Fruit fly (Drosophila melanogaster) whole organism, embryonic: Measurements from ENCODE around the gene Cdc14.
A peak's percentile ranks its signal among the peaks of the same experiment; 100 is the strongest.

Source experiments
- Atf3 ChIP-seq: fragments of 200-800 bp; sonication (Bioruptor generic); optimal IDR thresholded peaks from 3 replicates; lab custom pipeline; 2016; ENCODE audit warnings: missing biosample characterization, missing genetic modification characterization
- CG1024 ChIP-seq: fragments of 200-800 bp; sonication (Bioruptor generic); IDR thresholded peaks from 2 replicates; pipeline ENCODE4 v1.3.6; 2022; ENCODE audit warnings: missing biosample characterization, missing genetic modification characterization
- CG10321 ChIP-seq: fragments of 200-800 bp; sonication (Bioruptor generic); IDR thresholded peaks from 2 replicates; pipeline ENCODE4 v1.3.6; 2022; ENCODE audit warnings: missing biosample characterization, missing genetic modification characterization
- CG10979 ChIP-seq: fragments of 200-800 bp; sonication (Bioruptor generic); optimal IDR thresholded peaks from 2 replicates; lab custom pipeline; 2018; ENCODE audit warnings: missing biosample characterization, mild to moderate bottlenecking, missing genetic modification characterization, moderate library complexity
- CG12236 ChIP-seq: fragments of 200-800 bp; sonication (Bioruptor generic); optimal IDR thresholded peaks from 2 replicates; lab custom pipeline; 2016; ENCODE audit warnings: missing biosample characterization, missing genetic modification characterization
- CG12299 ChIP-seq: fragments of 200-800 bp; sonication (Bioruptor generic); optimal IDR thresholded peaks from 2 replicates; lab custom pipeline; 2018; ENCODE audit warnings: missing biosample characterization, mild to moderate bottlenecking, missing genetic modification characterization
- CG13296 ChIP-seq: fragments of 200-800 bp; sonication (Bioruptor generic); optimal IDR thresholded peaks from 3 replicates; lab custom pipeline; 2018; ENCODE audit warnings: missing biosample characterization, mild to moderate bottlenecking, missing genetic modification characterization
- CG15073 ChIP-seq: fragments of 200-800 bp; sonication (Bioruptor generic); optimal IDR thresholded peaks from 2 replicates; lab custom pipeline; 2016; ENCODE audit warnings: missing biosample characterization, missing genetic modification characterization
- CG1647 ChIP-seq: fragments of 200-800 bp; sonication (Bioruptor generic); optimal IDR thresholded peaks from 3 replicates; lab custom pipeline; 2016; ENCODE audit warnings: missing biosample characterization, missing genetic modification characterization
- CG16813 ChIP-seq: fragments of 200-800 bp; sonication (Bioruptor generic); IDR thresholded peaks from 3 replicates; pipeline ENCODE4 v1.3.6; 2022; ENCODE audit warnings: missing biosample characterization, missing genetic modification characterization; ENCODE audit not compliant: partially characterized antibody
- CG18262 ChIP-seq: fragments of 200-800 bp; optimal IDR thresholded peaks from 3 replicates; lab custom pipeline; 2019; ENCODE audit warnings: missing biosample characterization, mild to moderate bottlenecking, missing genetic modification characterization, moderate library complexity
- CG18619 ChIP-seq: fragments of 200-800 bp; sonication (Bioruptor generic); optimal IDR thresholded peaks from 3 replicates; lab custom pipeline; 2017; ENCODE audit warnings: missing biosample characterization, mild to moderate bottlenecking, missing genetic modification characterization
- CG2116 ChIP-seq: fragments of 200-800 bp; sonication (Bioruptor generic); optimal IDR thresholded peaks from 3 replicates; lab custom pipeline; 2018; ENCODE audit warnings: missing biosample characterization, mild to moderate bottlenecking, missing genetic modification characterization
- CG2120 ChIP-seq: fragments of 200-800 bp; sonication (Bioruptor generic); optimal IDR thresholded peaks from 3 replicates; lab custom pipeline; 2016; ENCODE audit warnings: missing biosample characterization, missing genetic modification characterization
- CG2199 ChIP-seq: fragments of 200-800 bp; sonication (Bioruptor generic); IDR thresholded peaks from 3 replicates; pipeline ENCODE4 v1.3.6; 2022; ENCODE audit warnings: missing biosample characterization, missing genetic modification characterization
- CG31441 ChIP-seq: fragments of 200-800 bp; sonication (Bioruptor generic); IDR thresholded peaks from 2 replicates; pipeline ENCODE4 v1.3.6; 2022; ENCODE audit warnings: missing biosample characterization, missing genetic modification characterization
- CG32532 ChIP-seq: fragments of 200-800 bp; sonication (Bioruptor generic); IDR thresholded peaks from 2 replicates; pipeline ENCODE4 v1.3.6; 2022; ENCODE audit warnings: missing biosample characterization, missing genetic modification characterization
- CG34376 ChIP-seq: fragments of 200-800 bp; sonication (Bioruptor generic); optimal IDR thresholded peaks from 2 replicates; lab custom pipeline; 2018; ENCODE audit warnings: missing biosample characterization, mild to moderate bottlenecking, missing genetic modification characterization
- CG5180 ChIP-seq: fragments of 200-800 bp; sonication (Bioruptor generic); optimal IDR thresholded peaks from 3 replicates; lab custom pipeline; 2017; ENCODE audit warnings: missing biosample characterization, missing genetic modification characterization, mild to moderate bottlenecking, moderate library complexity, missing genetic modification reagents
- CG7839 ChIP-seq: fragments of 200-800 bp; sonication (Bioruptor generic); optimal IDR thresholded peaks from 3 replicates; lab custom pipeline; 2018; ENCODE audit warnings: missing biosample characterization, mild to moderate bottlenecking, missing genetic modification characterization, moderate library complexity
- CG7963 ChIP-seq: fragments of 200-800 bp; sonication (Bioruptor generic); IDR thresholded peaks from 3 replicates; pipeline ENCODE4 v1.3.6; 2022; ENCODE audit warnings: missing biosample characterization, missing genetic modification characterization; ENCODE audit not compliant: partially characterized antibody
- Chrac-16 ChIP-seq: fragments of 200-800 bp; sonication (Bioruptor generic); optimal IDR thresholded peaks from 3 replicates; lab custom pipeline; 2016; ENCODE audit warnings: missing biosample characterization, missing genetic modification characterization
- E2f1 ChIP-seq: fragments of 200-800 bp; sonication (Bioruptor generic); IDR thresholded peaks from 2 replicates; pipeline ENCODE4 v1.3.6; 2022; ENCODE audit warnings: missing biosample characterization, missing genetic modification characterization
- Ets65A ChIP-seq: fragments of 200-800 bp; sonication (Bioruptor generic); peaks from one replicate; lab custom pipeline; 2016; ENCODE audit warnings: missing biosample characterization, missing genetic modification characterization
- Fer1 ChIP-seq: fragments of 200-800 bp; sonication (Bioruptor generic); optimal IDR thresholded peaks from 2 replicates; lab custom pipeline; 2017; ENCODE audit warnings: missing biosample characterization, mild to moderate bottlenecking, missing genetic modification characterization
- Fer2 ChIP-seq: fragments of 200-800 bp; sonication (Bioruptor generic); optimal IDR thresholded peaks from 2 replicates; lab custom pipeline; 2018; ENCODE audit warnings: missing biosample characterization, mild to moderate bottlenecking, missing genetic modification characterization, moderate library complexity
- Hmx ChIP-seq: fragments of 200-800 bp; sonication (Bioruptor generic); optimal IDR thresholded peaks from 2 replicates; lab custom pipeline; 2016; ENCODE audit warnings: missing biosample characterization, missing genetic modification characterization
- Hr3 ChIP-seq: fragments of 200-800 bp; sonication (Bioruptor generic); optimal IDR thresholded peaks from 3 replicates; lab custom pipeline; 2016; ENCODE audit warnings: missing biosample characterization, missing genetic modification characterization
- MBD-R2 ChIP-seq: fragments of 200-800 bp; sonication (Bioruptor generic); IDR thresholded peaks from 2 replicates; pipeline ENCODE4 v1.3.6; 2022; ENCODE audit warnings: missing biosample characterization, missing genetic modification characterization
- MESR4 ChIP-seq: fragments of 200-800 bp; sonication (Bioruptor generic); optimal IDR thresholded peaks from 2 replicates; lab custom pipeline; 2018; ENCODE audit warnings: missing biosample characterization, mild to moderate bottlenecking, missing genetic modification characterization, moderate library complexity
- Sin3A ChIP-seq: fragments of >200 bp; optimal IDR thresholded peaks from 2 replicates; lab custom pipeline; 2018
- Sox100B ChIP-seq: fragments of 200-800 bp; sonication (Bioruptor generic); optimal IDR thresholded peaks from 3 replicates; lab custom pipeline; 2018; ENCODE audit warnings: missing biosample characterization, mild to moderate bottlenecking, missing genetic modification characterization
- Sox102F ChIP-seq: fragments of 200-800 bp; sonication (Bioruptor generic); optimal IDR thresholded peaks from 2 replicates; lab custom pipeline; 2018; ENCODE audit warnings: missing biosample characterization, mild to moderate bottlenecking, missing genetic modification characterization, moderate library complexity
- caup ChIP-seq: fragments of 200-800 bp; sonication (Bioruptor generic); optimal IDR thresholded peaks from 3 replicates; lab custom pipeline; 2017; ENCODE audit warnings: missing biosample characterization, mild to moderate bottlenecking, missing genetic modification characterization, moderate library complexity; ENCODE audit not compliant: severe bottlenecking
- corto ChIP-seq: fragments of 200-800 bp; sonication (Bioruptor generic); optimal IDR thresholded peaks from 2 replicates; lab custom pipeline; 2016; ENCODE audit warnings: missing biosample characterization, mild to moderate bottlenecking, missing genetic modification characterization, moderate library complexity
- cwo ChIP-seq: fragments of 200-800 bp; sonication (Bioruptor generic); optimal IDR thresholded peaks from 3 replicates; lab custom pipeline; 2017; ENCODE audit warnings: missing biosample characterization, missing genetic modification characterization, mild to moderate bottlenecking, moderate library complexity, missing genetic modification reagents
- dan ChIP-seq: fragments of 200-800 bp; sonication (Bioruptor generic); IDR thresholded peaks from 2 replicates; pipeline ENCODE4 v1.3.6; 2022; ENCODE audit warnings: missing biosample characterization, missing genetic modification characterization
- dati ChIP-seq: fragments of 200-800 bp; sonication (Bioruptor generic); IDR thresholded peaks from 2 replicates; pipeline ENCODE4 v1.3.6; 2022; ENCODE audit warnings: missing biosample characterization, missing genetic modification characterization
- dmrt99B ChIP-seq: fragments of 200-800 bp; sonication (Bioruptor generic); optimal IDR thresholded peaks from 2 replicates; lab custom pipeline; 2018; ENCODE audit warnings: missing biosample characterization, mild to moderate bottlenecking, missing genetic modification characterization, moderate library complexity
- gcm ChIP-seq: fragments of 200-800 bp; sonication (Bioruptor generic); optimal IDR thresholded peaks from 2 replicates; lab custom pipeline; 2019; ENCODE audit warnings: missing biosample characterization, mild to moderate bottlenecking, missing genetic modification characterization, moderate library complexity
- hb ChIP-seq: fragments of 200-800 bp; sonication (Bioruptor generic); IDR thresholded peaks from 3 replicates; pipeline ENCODE4 v1.3.6; 2022; ENCODE audit warnings: missing biosample characterization, missing genetic modification characterization; ENCODE audit not compliant: partially characterized antibody
- hbn ChIP-seq: fragments of 200-800 bp; sonication (Bioruptor generic); IDR thresholded peaks from 2 replicates; pipeline ENCODE4 v1.3.6; 2022; ENCODE audit warnings: missing biosample characterization, missing genetic modification characterization; ENCODE audit not compliant: partially characterized antibody
- hkb ChIP-seq, 2 experiments: fragments of 200-800 bp in 1 of 2; fragments of >200 bp in 1 of 2; sonication (Bioruptor generic) in 1 of 2; IDR thresholded peaks in 1 of 2; optimal IDR thresholded peaks in 1 of 2; 2 replicates each; pipeline versions ENCODE4 v1.3.6 to Lab custom; 2017 to 2022; ENCODE audit warnings: missing biosample characterization in 1 of 2, missing genetic modification characterization in 1 of 2
- inv ChIP-seq: fragments of 200-800 bp; sonication (Bioruptor generic); IDR thresholded peaks from 2 replicates; pipeline ENCODE4 v1.3.6; 2022; ENCODE audit warnings: missing biosample characterization, missing genetic modification characterization; ENCODE audit not compliant: partially characterized antibody
- klu ChIP-seq: fragments of 200-800 bp; sonication (Bioruptor generic); IDR thresholded peaks from 2 replicates; pipeline ENCODE4 v1.3.6; 2022; ENCODE audit warnings: missing biosample characterization, missing genetic modification characterization
- slp2 ChIP-seq: fragments of 200-800 bp; sonication (Bioruptor generic); optimal IDR thresholded peaks from 2 replicates; lab custom pipeline; 2016; ENCODE audit warnings: missing biosample characterization, missing genetic modification characterization
- tna ChIP-seq: fragments of 200-800 bp; sonication (Bioruptor generic); IDR thresholded peaks from 2 replicates; pipeline ENCODE4 v1.3.6; 2022; ENCODE audit warnings: missing biosample characterization, missing genetic modification characterization; ENCODE audit not compliant: partially characterized antibody
- wek ChIP-seq: fragments of 200-800 bp; sonication (Bioruptor generic); optimal IDR thresholded peaks from 3 replicates; lab custom pipeline; 2018; ENCODE audit warnings: missing biosample characterization, mild to moderate bottlenecking, missing genetic modification characterization, moderate library complexity

The Cdc14 gene

DNA sequence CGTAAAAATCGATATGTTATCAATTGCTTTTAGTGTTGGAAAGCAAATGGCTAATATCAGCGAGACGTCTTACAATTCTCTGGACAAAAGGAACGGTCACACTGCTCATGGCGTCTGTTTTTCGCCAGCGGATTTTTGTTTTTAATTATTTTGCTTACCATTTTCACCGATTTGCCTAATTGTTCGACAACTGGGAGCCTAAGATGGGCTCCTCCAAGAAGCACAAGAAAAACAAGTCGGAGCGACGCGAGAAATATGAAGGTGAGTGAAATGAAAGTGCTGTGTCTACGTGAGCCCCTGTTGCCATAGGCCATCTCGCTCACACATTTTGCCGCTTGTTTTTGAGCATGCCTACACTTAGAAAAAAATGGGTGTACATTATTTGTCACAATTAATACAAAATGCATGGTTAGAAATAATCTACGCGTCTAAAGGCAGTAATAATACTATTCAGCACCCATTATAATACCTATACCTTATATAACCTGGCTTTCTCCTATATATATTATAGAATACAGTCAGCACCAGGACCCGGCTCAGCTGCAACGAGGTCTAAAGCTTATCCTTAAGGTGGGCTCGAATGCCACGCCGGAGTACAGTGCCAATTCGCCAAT is 27.6 kb downstream of the Cdc14 start, which contains the start of gene Brd7-9 (continued):
- TF ChIP-seq CG12236 (no peak), CG18262 (peak; percentile 73), dati (GFP tag; lab: Robert Waterston, UW) (peak; percentile 80), CG1024 (0 out of 2 replicates have a peak, but pooled peaks have one; percentile 28), CG34376 (peak; percentile 38), CG18619 (peak; percentile 66), Hr3 (GFP tag; lab: Kevin White, UChicago) (peak; percentile 49), dan (no peak), corto (GFP tag; lab: Kevin White, UChicago) (no peak), caup (peak; percentile 78), Sox100B (GFP tag; lab: Kevin White, UChicago) (peak; percentile 55), hb (GFP tag; lab: Robert Waterston, UW) (no peak), tna (GFP tag; lab: Robert Waterston, UW) (0 out of 2 replicates have a peak, but pooled peaks have one; percentile 36), E2f1 (GFP tag; lab: Robert Waterston, UW) (peak; percentile 78), CG31441 (GFP tag; lab: Robert Waterston, UW) (peak; percentile 64), klu (GFP tag; lab: Robert Waterston, UW) (peak; percentile 47; the same call in 1 of the 2 replicates), slp2 (GFP tag; lab: Kevin White, UChicago) (peak; percentile 57), CG5180 (GFP tag; lab: Kevin White, UChicago) (peak; percentile 41), hkb (optimal IDR thresholded peaks at IDR 0.05; lab: Kevin White, UChicago) (no peak), hkb (GFP tag; IDR thresholded peaks at IDR 0.05; lab: Robert Waterston, UW) (peak; percentile 91), Sox102F (GFP tag; lab: Kevin White, UChicago) (peak; percentile 72), CG32532 (GFP tag; lab: Robert Waterston, UW) (peak; percentile 91), CG7963 (GFP tag; lab: Robert Waterston, UW) (peak; percentile 44; the same call in 1 of the 3 replicates), CG12299 (tag; lab: Kevin White, UChicago) (peak; percentile 56), Fer2 (tag; lab: Kevin White, UChicago) (peak; percentile 10), CG13296 (peak; percentile 70), CG7839 (peak; percentile 78), CG1647 (GFP tag; lab: Kevin White, UChicago) (no peak), CG10979 (peak; percentile 73), Hmx (GFP tag; lab: Kevin White, UChicago) (peak; percentile 11), CG2116 (GFP tag; lab: Kevin White, UChicago) (peak; percentile 46), Sin3A (lab: Kevin White, UChicago) (peak; percentile 75), Fer1 (GFP tag; lab: Kevin White, UChicago) (peak; percentile 80), Chrac-16 (peak; percentile 52), Atf3 (GFP tag; lab: Kevin White, UChicago) (peak; percentile 28), Ets65A (GFP tag; lab: Kevin White, UChicago) (peak; percentile 89), hbn (GFP tag; lab: Robert Waterston, UW) (no peak; the same call in 1 of the 2 replicates), CG10321 (peak; percentile 63; the same call in 1 of the 2 replicates), CG2199 (GFP tag; lab: Robert Waterston, UW) (peak; percentile 41; the same call in 1 of the 3 replicates), wek (GFP tag; lab: Kevin White, UChicago) (peak; percentile 66), CG15073 (GFP tag; lab: Kevin White, UChicago) (no peak), inv (GFP tag; lab: Robert Waterston, UW) (peak; percentile 30; the same call in 1 of the 2 replicates), gcm (peak; percentile 62), CG16813 (GFP tag; lab: Robert Waterston, UW) (peak; percentile 22; the same call in 1 of the 3 replicates), dmrt99B (tag; lab: Kevin White, UChicago) (peak; percentile 79), cwo (GFP tag; lab: Kevin White, UChicago) (peak; percentile 72), CG2120 (GFP tag; lab: Kevin White, UChicago) (peak; percentile 77), MBD-R2 (GFP tag; lab: Robert Waterston, UW) (peak; percentile 67), MESR4 (GFP tag; lab: Kevin White, UChicago) (peak; percentile 98)
